Fruit fly (Drosophila melanogaster) whole organism, prepupa: ENCODE measurements around the gene U4-U6-60K.

Experiments used
- Blimp-1 ChIP-seq: fragments of 200-800 bp; sonication (Bioruptor generic); optimal IDR thresholded peaks from 3 replicates; lab custom pipeline; 2017; ENCODE audit warnings: missing biosample characterization, missing genetic modification characterization, mild to moderate bottlenecking, moderate library complexity, missing genetic modification reagents
- CG10631 ChIP-seq: fragments of 200-800 bp; sonication (Bioruptor generic); optimal IDR thresholded peaks from 2 replicates; lab custom pipeline; 2016; ENCODE audit warnings: missing biosample characterization, missing genetic modification characterization
- CG10669 ChIP-seq: fragments of 200-800 bp; sonication (Bioruptor generic); optimal IDR thresholded peaks from 3 replicates; lab custom pipeline; 2018; ENCODE audit warnings: missing biosample characterization, mild to moderate bottlenecking, missing genetic modification characterization, moderate library complexity
- CG11294 ChIP-seq: fragments of 200-800 bp; sonication (Bioruptor generic); IDR thresholded peaks from 2 replicates; pipeline ENCODE4 v1.3.6; 2022; ENCODE audit warnings: missing biosample characterization, missing genetic modification characterization
- CG11762 ChIP-seq: fragments of 200-800 bp; sonication (Bioruptor generic); optimal IDR thresholded peaks from 3 replicates; lab custom pipeline; 2016; ENCODE audit warnings: missing biosample characterization, missing genetic modification characterization; ENCODE audit not compliant: insufficient read depth
- CG11902 ChIP-seq: fragments of 200-800 bp; sonication (Bioruptor generic); optimal IDR thresholded peaks from 3 replicates; lab custom pipeline; 2016; ENCODE audit warnings: missing biosample characterization, missing genetic modification characterization
- CG15336 ChIP-seq: fragments of 200-800 bp; sonication (Bioruptor generic); IDR thresholded peaks from 2 replicates; pipeline ENCODE4 v1.3.6; 2022; ENCODE audit warnings: missing biosample characterization, missing genetic modification characterization
- CG1621 ChIP-seq: fragments of 200-800 bp; sonication (Bioruptor generic); optimal IDR thresholded peaks from 3 replicates; lab custom pipeline; 2018; ENCODE audit warnings: missing biosample characterization, mild to moderate bottlenecking, missing genetic modification characterization
- CG31627 ChIP-seq: fragments of 200-800 bp; sonication (Bioruptor generic); optimal IDR thresholded peaks from 3 replicates; lab custom pipeline; 2016; ENCODE audit warnings: missing biosample characterization, missing genetic modification characterization
- CG34406 ChIP-seq: fragments of 200-800 bp; sonication (Bioruptor generic); optimal IDR thresholded peaks from 3 replicates; lab custom pipeline; 2016; ENCODE audit warnings: missing biosample characterization, missing genetic modification characterization
- CG3919 ChIP-seq: fragments of 200-800 bp; sonication (Bioruptor generic); optimal IDR thresholded peaks from 3 replicates; lab custom pipeline; 2016; ENCODE audit warnings: missing biosample characterization, missing genetic modification characterization
- CG4318 ChIP-seq: fragments of 200-800 bp; sonication (Bioruptor generic); optimal IDR thresholded peaks from 3 replicates; lab custom pipeline; 2017; ENCODE audit warnings: missing biosample characterization, mild to moderate bottlenecking, missing genetic modification characterization
- CG6163 ChIP-seq: fragments of 200-800 bp; sonication (Bioruptor generic); IDR thresholded peaks from 3 replicates; pipeline ENCODE4 v1.3.6; 2022; ENCODE audit warnings: missing biosample characterization, missing genetic modification characterization
- CG6792 ChIP-seq: fragments of 200-800 bp; sonication (Bioruptor generic); optimal IDR thresholded peaks from 3 replicates; lab custom pipeline; 2016; ENCODE audit warnings: missing biosample characterization, missing genetic modification characterization
- CG6808 ChIP-seq: fragments of 200-800 bp; sonication (Bioruptor generic); optimal IDR thresholded peaks from 3 replicates; lab custom pipeline; 2017; ENCODE audit warnings: missing biosample characterization, missing genetic modification characterization, mild to moderate bottlenecking, moderate library complexity, missing genetic modification reagents
- CG8119 ChIP-seq: fragments of 200-800 bp; sonication (Bioruptor generic); IDR thresholded peaks from 3 replicates; pipeline ENCODE4 v1.3.6; 2022; ENCODE audit warnings: missing biosample characterization, missing genetic modification characterization
- CG8319 ChIP-seq: fragments of 200-800 bp; sonication (Bioruptor generic); optimal IDR thresholded peaks from 3 replicates; lab custom pipeline; 2016; ENCODE audit warnings: missing biosample characterization, missing genetic modification characterization
- CG8632 ChIP-seq: fragments of 200-800 bp; sonication (Bioruptor generic); optimal IDR thresholded peaks from 3 replicates; lab custom pipeline; 2016; ENCODE audit warnings: missing biosample characterization, missing genetic modification characterization
- CG9139 ChIP-seq: fragments of 200-800 bp; sonication (Bioruptor generic); optimal IDR thresholded peaks from 3 replicates; lab custom pipeline; 2017; ENCODE audit warnings: missing biosample characterization, mild to moderate bottlenecking, missing genetic modification characterization
- Eip78C ChIP-seq: fragments of 200-800 bp; sonication (Bioruptor generic); peaks from one replicate; lab custom pipeline; 2016; ENCODE audit warnings: missing biosample characterization, missing genetic modification characterization
- Ets21C ChIP-seq: fragments of 200-800 bp; sonication (Bioruptor generic); optimal IDR thresholded peaks from 3 replicates; lab custom pipeline; 2016; ENCODE audit warnings: missing biosample characterization, missing genetic modification characterization
- Hr38 ChIP-seq: sonication (Bioruptor generic); optimal IDR thresholded peaks from 2 replicates; lab custom pipeline; 2016; ENCODE audit warnings: missing biosample characterization, missing genetic modification characterization
- Hr39 ChIP-seq: fragments of 200-800 bp; sonication (Bioruptor generic); optimal IDR thresholded peaks from 2 replicates; lab custom pipeline; 2016; ENCODE audit warnings: missing biosample characterization, missing genetic modification characterization
- Hr4 ChIP-seq: fragments of 200-800 bp; sonication (Bioruptor generic); optimal IDR thresholded peaks from 3 replicates; lab custom pipeline; 2016; ENCODE audit warnings: missing biosample characterization, missing genetic modification characterization
- Lpt ChIP-seq: fragments of 200-800 bp; sonication (Bioruptor generic); optimal IDR thresholded peaks from 3 replicates; lab custom pipeline; 2016; ENCODE audit warnings: missing biosample characterization, missing genetic modification characterization
- OdsH ChIP-seq: fragments of 200-800 bp; sonication (Bioruptor generic); optimal IDR thresholded peaks from 3 replicates; lab custom pipeline; 2016; ENCODE audit warnings: missing biosample characterization, missing genetic modification characterization
- Smox ChIP-seq: fragments of 200-800 bp; sonication (Bioruptor generic); optimal IDR thresholded peaks from 3 replicates; lab custom pipeline; 2016; ENCODE audit warnings: missing biosample characterization, missing genetic modification characterization
- Sox102F ChIP-seq: fragments of 200-800 bp; sonication (Bioruptor generic); optimal IDR thresholded peaks from 2 replicates; lab custom pipeline; 2016; ENCODE audit warnings: missing biosample characterization, mild to moderate bottlenecking, missing genetic modification characterization
- Sox14 ChIP-seq: fragments of 200-800 bp; sonication (Bioruptor generic); optimal IDR thresholded peaks from 3 replicates; lab custom pipeline; 2016; ENCODE audit warnings: missing biosample characterization, missing genetic modification characterization
- acj6 ChIP-seq: fragments of 200-800 bp; sonication (Bioruptor generic); optimal IDR thresholded peaks from 3 replicates; lab custom pipeline; 2016; ENCODE audit warnings: missing biosample characterization, missing genetic modification characterization
- cyc ChIP-seq: fragments of 200-800 bp; sonication (Bioruptor generic); optimal IDR thresholded peaks from 3 replicates; lab custom pipeline; 2016; ENCODE audit warnings: missing biosample characterization, missing genetic modification characterization
- dac ChIP-seq: fragments of 200-800 bp; sonication (Bioruptor generic); optimal IDR thresholded peaks from 2 replicates; lab custom pipeline; 2017; ENCODE audit warnings: missing biosample characterization, mild to moderate bottlenecking, missing genetic modification characterization
- dsx ChIP-seq: fragments of 200-800 bp; optimal IDR thresholded peaks from 3 replicates; lab custom pipeline; 2019; ENCODE audit warnings: missing biosample characterization, mild to moderate bottlenecking, missing genetic modification characterization, moderate library complexity; ENCODE audit not compliant: poor library complexity, severe bottlenecking
- esn ChIP-seq: fragments of 200-800 bp; sonication (Bioruptor generic); optimal IDR thresholded peaks from 2 replicates; lab custom pipeline; 2016; ENCODE audit warnings: missing biosample characterization, mild to moderate bottlenecking, missing genetic modification characterization, moderate library complexity
- lz ChIP-seq: fragments of 200-800 bp; sonication (Bioruptor generic); optimal IDR thresholded peaks from 3 replicates; lab custom pipeline; 2016; ENCODE audit warnings: missing biosample characterization, missing genetic modification characterization
- net ChIP-seq: fragments of 200-800 bp; sonication (Bioruptor generic); optimal IDR thresholded peaks from 3 replicates; lab custom pipeline; 2016; ENCODE audit warnings: missing biosample characterization, missing genetic modification characterization
- pdm3 ChIP-seq: fragments of 200-800 bp; sonication (Bioruptor generic); optimal IDR thresholded peaks from 3 replicates; lab custom pipeline; 2016; ENCODE audit warnings: missing biosample characterization, missing genetic modification characterization
- salr ChIP-seq, 2 experiments: fragments of 200-800 bp; sonication (Bioruptor generic); optimal IDR thresholded peaks; 3 replicates each; lab custom pipeline; 2016 to 2018; ENCODE audit warnings: missing biosample characterization in 2 of 2, missing genetic modification characterization in 2 of 2, mild to moderate bottlenecking in 1 of 2
- spab ChIP-seq: fragments of 200-800 bp; sonication (Bioruptor generic); optimal IDR thresholded peaks from 2 replicates; lab custom pipeline; 2017; ENCODE audit warnings: missing biosample characterization, mild to moderate bottlenecking, missing genetic modification characterization, missing genetic modification reagents
- ss ChIP-seq, 2 experiments: fragments of 200-800 bp; sonication (Bioruptor generic); optimal IDR thresholded peaks; 2 replicates in 1 of 2; 3 replicates in 1 of 2; lab custom pipeline; 2017 to 2018; ENCODE audit warnings: mild to moderate bottlenecking in 2 of 2, missing biosample characterization in 2 of 2, missing genetic modification characterization in 2 of 2, moderate library complexity in 1 of 2
- svp ChIP-seq: fragments of 200-800 bp; sonication (Bioruptor generic); peaks from one replicate; lab custom pipeline; 2016; ENCODE audit warnings: missing biosample characterization, missing genetic modification characterization
- topi ChIP-seq: fragments of 200-800 bp; sonication (Bioruptor generic); optimal IDR thresholded peaks from 3 replicates; lab custom pipeline; 2016; ENCODE audit warnings: missing biosample characterization, missing genetic modification characterization
- vri ChIP-seq: fragments of 200-800 bp; sonication (Bioruptor generic); optimal IDR thresholded peaks from 3 replicates; lab custom pipeline; 2016; ENCODE audit warnings: missing biosample characterization, mild to moderate bottlenecking, missing genetic modification characterization

The U4-U6-60K gene

dm6 chr3L:17486794-17487726 is 26.7 kb downstream of the U4-U6-60K start, which contains the start of gene Oatp74D (continued):
- TF ChIP-seq salr (GFP tag; optimal IDR thresholded peaks at IDR 0.05; lab: Kevin White, UChicago), result peak in 1 of 2 experiments; percentile 47
- TF ChIP-seq CG8632 (GFP tag; lab: Kevin White, UChicago), result peak; percentile 63
- TF ChIP-seq Sox14, result peak; percentile 46
- peak; percentile 67 for TF ChIP-seq CG15336 (GFP tag; lab: Robert Waterston, UW)
- peak; percentile 86 for TF ChIP-seq svp (GFP tag; lab: Kevin White, UChicago)
- peak; percentile 72 for TF ChIP-seq lz (GFP tag; lab: Kevin White, UChicago)
- no peak for TF ChIP-seq CG11762 (GFP tag; lab: Kevin White, UChicago)
- TF ChIP-seq CG11902 (GFP tag; lab: Kevin White, UChicago), result no peak
- TF ChIP-seq dac (GFP tag; lab: Kevin White, UChicago), result no peak
- peak; percentile 56 for TF ChIP-seq CG34406 (GFP tag; lab: Kevin White, UChicago)
- peak; percentile 60 for TF ChIP-seq vri (GFP tag; lab: Kevin White, UChicago)
- TF ChIP-seq CG9139, result peak; percentile 17
- TF ChIP-seq Blimp-1 (GFP tag; lab: Kevin White, UChicago), result peak; percentile 62
- peak; percentile 72 for TF ChIP-seq CG31627 (GFP tag; lab: Kevin White, UChicago)
- TF ChIP-seq CG8319 (GFP tag; lab: Kevin White, UChicago), result peak; percentile 8
- peak; percentile 58 for TF ChIP-seq acj6
- TF ChIP-seq CG6808, result no peak
- peak; percentile 54 for TF ChIP-seq Lpt (GFP tag; lab: Kevin White, UChicago)
- TF ChIP-seq Hr39 (GFP tag; lab: Kevin White, UChicago), result peak; percentile 70
- peak; percentile 64; the same call in 2 of the 3 replicates for TF ChIP-seq CG6163 (GFP tag; lab: Robert Waterston, UW)
- peak; percentile 30 for TF ChIP-seq CG10669 (GFP tag; lab: Kevin White, UChicago)
- TF ChIP-seq CG6792 (GFP tag; lab: Kevin White, UChicago), result peak; percentile 46
- TF ChIP-seq spab (GFP tag; lab: Kevin White, UChicago), result no peak
- TF ChIP-seq net (GFP tag; lab: Kevin White, UChicago), result peak; percentile 74
- TF ChIP-seq CG1621, result peak; percentile 19
- no peak for TF ChIP-seq CG4318 (GFP tag; lab: Kevin White, UChicago)
- TF ChIP-seq ss (GFP tag; optimal IDR thresholded peaks at IDR 0.05; lab: Kevin White, UChicago), result peak; percentile 20 to 22
- peak; percentile 78 for TF ChIP-seq CG8119
- peak; percentile 78 for TF ChIP-seq topi
- peak; percentile 56 for TF ChIP-seq cyc (GFP tag; lab: Kevin White, UChicago)
- TF ChIP-seq Ets21C (GFP tag; lab: Kevin White, UChicago), result peak; percentile 58
- TF ChIP-seq esn, result peak; percentile 77
- peak; percentile 90 for TF ChIP-seq Eip78C (GFP tag; lab: Kevin White, UChicago)
- TF ChIP-seq dsx (GFP tag; lab: Kevin White, UChicago), result peak; percentile 45
- TF ChIP-seq, all 60 proteins: peak for 49

dm6 chr3L:17486130-17486529 is 27.6 kb downstream of the U4-U6-60K start, which contains the start of gene CG6333:
Gene CG6333, minus strand, starts transcription at chr3L:17486230.
- TF ChIP-seq acj6, result no peak
- TF ChIP-seq cyc (GFP tag; lab: Kevin White, UChicago), result no peak
- TF ChIP-seq Hr38 (GFP tag; lab: Kevin White, UChicago), result no peak
- no peak for TF ChIP-seq Smox
- no peak for TF ChIP-seq ss (GFP tag; optimal IDR thresholded peaks at IDR 0.05; lab: Kevin White, UChicago)
- no peak for TF ChIP-seq CG11902 (GFP tag; lab: Kevin White, UChicago)
- no peak for TF ChIP-seq svp (GFP tag; lab: Kevin White, UChicago)
- no peak for TF ChIP-seq CG3919 (GFP tag; lab: Kevin White, UChicago)
- no peak for TF ChIP-seq OdsH (GFP tag; lab: Kevin White, UChicago)
- TF ChIP-seq pdm3, result no peak
- no peak for TF ChIP-seq Sox102F (GFP tag; lab: Kevin White, UChicago)
- TF ChIP-seq CG10631, result no peak
- TF ChIP-seq CG1621, result no peak
- TF ChIP-seq CG31627 (GFP tag; lab: Kevin White, UChicago), result no peak
- TF ChIP-seq CG6792 (GFP tag; lab: Kevin White, UChicago), result no peak
- TF ChIP-seq CG6808, result no peak
- no peak for TF ChIP-seq CG11294 (GFP tag; lab: Robert Waterston, UW)
- TF ChIP-seq Hr4 (GFP tag; lab: Kevin White, UChicago), result no peak
- no peak for TF ChIP-seq topi
